Worm (Caenorhabditis elegans): ENCODE data around the gene Y41D4B.11.

DNA sequence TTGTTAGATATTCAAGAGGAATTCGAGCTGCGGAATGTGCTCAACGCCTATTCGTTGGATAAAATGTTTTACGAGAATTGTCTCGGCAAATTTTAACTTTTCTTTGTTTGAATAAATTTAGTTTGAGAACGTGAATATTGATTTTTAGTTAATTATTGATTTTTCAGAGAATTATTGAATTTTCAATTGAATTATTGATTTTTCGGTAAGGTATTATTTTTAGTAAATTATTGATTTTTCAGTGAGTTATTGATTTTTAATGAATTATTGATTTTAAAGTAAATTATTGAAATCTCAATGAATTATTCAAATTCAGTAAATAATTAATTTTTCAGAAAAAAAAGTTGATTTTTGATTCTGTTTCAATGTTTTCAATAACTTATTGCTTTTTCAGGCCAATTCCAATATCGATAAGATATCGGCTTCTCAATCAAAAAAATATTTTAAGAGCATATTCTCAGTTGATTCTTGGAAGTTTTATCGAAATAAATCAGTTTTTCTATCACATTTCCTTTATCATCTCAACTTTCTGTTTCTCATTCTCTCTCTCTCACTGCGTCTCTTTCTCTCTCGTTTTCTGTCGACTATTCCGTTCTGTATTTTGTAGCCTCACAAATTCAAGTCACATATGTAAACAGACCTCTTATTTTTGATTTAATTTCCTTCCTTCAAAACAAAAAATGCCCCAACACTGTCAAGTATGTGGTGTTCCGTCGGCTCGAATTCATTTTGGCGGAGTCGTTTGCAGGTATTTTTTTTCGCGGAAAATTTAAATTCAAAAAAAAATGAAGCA, 14.2 kb downstream of the Y41D4B.11 start, which contains the start of gene nhr-92:
- no peak for TF ChIP-seq egl-27 (tag; optimal IDR thresholded peaks at IDR 0.05)
- TF ChIP-seq nhr-111 (GFP tag; optimal IDR thresholded peaks at IDR 0.05), result no peak
- TF ChIP-seq ces-1 (GFP tag; optimal IDR thresholded peaks at IDR 0.05), result no peak
- TF ChIP-seq aly-2 (tag; optimal IDR thresholded peaks at IDR 0.05), result no peak
- no peak for TF ChIP-seq zfp-3 (GFP tag; conservative IDR thresholded peaks at IDR 0.05)
- TF ChIP-seq daf-16 (GFP tag; optimal IDR thresholded peaks at IDR 0.05), result no peak
- TF ChIP-seq daf-16 (tag; optimal IDR thresholded peaks at IDR 0.05), result peak; percentile 89
- TF ChIP-seq zag-1 (tag; optimal IDR thresholded peaks at IDR 0.05), result no peak
- no peak for TF ChIP-seq unc-130 (GFP tag; optimal IDR thresholded peaks at IDR 0.05)
- TF ChIP-seq ztf-11 (tag; optimal IDR thresholded peaks at IDR 0.05), result no peak
- TF ChIP-seq nhr-6 (tag; optimal IDR thresholded peaks at IDR 0.05), result no peak

Measured in whole organism, L4 larva.